Worm (Caenorhabditis elegans): ENCODE data around the gene W07G4.5.

Gene W07G4.5

DNA sequence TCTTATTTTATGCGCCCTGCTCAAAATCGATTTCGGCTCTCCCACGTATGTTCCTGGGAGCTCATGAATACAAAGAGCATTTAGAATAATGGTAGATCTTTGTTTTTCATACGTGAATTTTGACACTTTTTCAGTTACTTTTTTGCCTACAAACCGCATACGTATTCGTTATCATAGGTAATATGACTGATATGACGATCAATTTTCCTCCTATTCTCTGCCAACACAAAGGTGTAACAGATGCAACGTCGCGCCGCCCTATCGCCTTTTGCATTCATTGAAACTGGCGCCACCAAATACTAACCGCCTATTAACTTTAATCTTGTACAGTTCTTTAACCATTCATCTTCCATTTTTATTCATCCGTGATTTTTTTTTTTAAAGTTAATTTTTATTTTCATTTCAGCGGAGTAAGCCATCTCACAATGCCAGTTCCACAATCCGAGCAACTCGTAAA is at the start of gene W07G4.5:
Gene W07G4.5, plus strand, starts transcription at position 407 of the 457 bp plus-strand sequence.
- peak; percentile 32 for TF ChIP-seq attf-5 (GFP tag; optimal IDR thresholded peaks at IDR 0.05)
- no peak for TF ChIP-seq hrde-1 (tag; optimal IDR thresholded peaks at IDR 0.05; ENCODE audit: borderline replicate concordance)
- no peak for TF ChIP-seq repo-1 (tag; optimal IDR thresholded peaks at IDR 0.05)
- TF ChIP-seq ztf-18 (tag; optimal IDR thresholded peaks at IDR 0.05) = no peak
- TF ChIP-seq dox-1 (GFP tag; IDR thresholded peaks at IDR 0.05) = peak; percentile 31; the same call in 1 of the 2 replicates
- TF ChIP-seq fkh-3 (tag; optimal IDR thresholded peaks at IDR 0.05) = no peak
- no peak for TF ChIP-seq nhr-120 (GFP tag; IDR thresholded peaks at IDR 0.05)
- TF ChIP-seq pha-4 (tag; optimal IDR thresholded peaks at IDR 0.05) = no peak
- no peak for TF ChIP-seq Y95B8A.8 (GFP tag; IDR thresholded peaks at IDR 0.05)
- no peak for TF ChIP-seq madf-8 (GFP tag; conservative IDR thresholded peaks at IDR 0.05)
- no peak for TF ChIP-seq ztf-6 (GFP tag; IDR thresholded peaks at IDR 0.05)
- TF ChIP-seq ceh-58 (GFP tag; IDR thresholded peaks at IDR 0.05) = no peak
- peak; percentile 73 for TF ChIP-seq nhr-80 (tag; optimal IDR thresholded peaks at IDR 0.05)
- TF ChIP-seq C06A6.2 (GFP tag; conservative IDR thresholded peaks at IDR 0.05) = no peak
- peak; percentile 16 for TF ChIP-seq atf-7 (tag; optimal IDR thresholded peaks at IDR 0.05)
- no peak for TF ChIP-seq mes-4 (tag; optimal IDR thresholded peaks at IDR 0.05)
- 0 out of 2 replicates have a peak, but pooled peaks have one; percentile 20 for TF ChIP-seq Y53G8AR.9 (GFP tag; conservative IDR thresholded peaks at IDR 0.05)
- no peak for TF ChIP-seq nhr-179 (tag; optimal IDR thresholded peaks at IDR 0.05)
- TF ChIP-seq somi-1 (GFP tag; optimal IDR thresholded peaks at IDR 0.05) = no peak
- no peak for TF ChIP-seq athp-1 (tag; optimal IDR thresholded peaks at IDR 0.05)

DNA sequence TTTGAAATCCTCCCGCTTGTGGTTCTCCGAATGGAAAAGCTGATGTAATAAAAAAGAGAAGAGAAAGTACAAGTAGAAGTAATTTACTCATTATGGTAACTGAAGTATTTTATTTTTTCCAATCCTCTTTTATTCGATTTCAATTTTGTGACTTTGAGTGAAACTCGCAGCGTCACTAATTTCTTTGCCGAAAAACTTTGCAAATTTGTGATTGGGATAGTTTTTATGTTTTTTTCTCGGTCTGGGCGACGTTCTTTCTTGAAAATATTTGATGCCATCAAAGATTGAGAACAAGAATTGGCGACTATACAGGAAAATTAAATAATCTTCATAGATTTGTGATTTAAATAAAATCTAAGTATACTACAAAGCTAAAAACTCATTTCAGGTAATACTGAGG is 48.2 kb upstream of the W07G4.5 start, which contains the start of gene far-4:
Gene far-4, minus strand, starts transcription at position 101 of the 400 bp plus-strand sequence.
- TF ChIP-seq ceh-79 (tag; optimal IDR thresholded peaks at IDR 0.05) = no peak
- no peak for TF ChIP-seq F22D6.2 (tag; optimal IDR thresholded peaks at IDR 0.05)
- TF ChIP-seq efl-1 (GFP tag; optimal IDR thresholded peaks at IDR 0.05) = no peak
- TF ChIP-seq rcor-1 (GFP tag; IDR thresholded peaks at IDR 0.05) = no peak

DNA sequence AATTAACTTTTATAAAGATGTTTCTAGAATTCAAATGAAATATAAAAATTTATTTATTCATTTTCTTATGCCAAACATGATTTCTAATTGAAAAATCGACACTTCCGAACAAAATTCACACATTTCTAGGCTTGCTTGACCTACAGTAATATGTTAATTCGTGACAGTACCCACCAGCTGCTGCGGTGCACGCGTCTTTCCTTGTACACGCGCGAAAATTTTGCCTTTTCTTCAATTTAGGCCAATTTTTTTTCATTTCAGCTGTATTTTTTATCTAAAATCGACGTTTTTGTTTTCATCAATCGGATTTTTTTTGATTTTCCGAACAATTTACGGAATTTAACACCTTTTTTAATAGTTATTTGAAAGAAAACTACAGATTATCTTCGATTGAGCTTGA is 47.7 kb upstream of the W07G4.5 start:
- TF ChIP-seq akir-1 (GFP tag; optimal IDR thresholded peaks at IDR 0.05) (no peak), K12H6.12 (tag; optimal IDR thresholded peaks at IDR 0.05) (no peak), ceh-58 (GFP tag; IDR thresholded peaks at IDR 0.05) (no peak), lir-1 (GFP tag; conservative IDR thresholded peaks at IDR 0.05) (no peak; the same call in 1 of the 2 replicates), ceh-91 (GFP tag; IDR thresholded peaks at IDR 0.05) (peak; percentile 86), lsl-1 (GFP tag; optimal IDR thresholded peaks at IDR 0.05) (peak; percentile 99), lag-1 (GFP tag; IDR thresholded peaks at IDR 0.05) (no peak), tbp1 (GFP tag; optimal IDR thresholded peaks at IDR 0.05) (no peak), unc-130 (GFP tag; optimal IDR thresholded peaks at IDR 0.05) (peak; percentile 12), T26A5.8 (tag; optimal IDR thresholded peaks at IDR 0.05) (no peak), snpc-4 (GFP tag; optimal IDR thresholded peaks at IDR 0.05) (no peak), snpc-4 (tag; optimal IDR thresholded peaks at IDR 0.05) (peak in 1 of 4 experiments; percentile 55), tlf-1 (GFP tag; optimal IDR thresholded peaks at IDR 0.05) (peak; percentile 12), B0336.3 (GFP tag; IDR thresholded peaks at IDR 0.05) (no peak), dpl-1 (GFP tag; optimal IDR thresholded peaks at IDR 0.05) (peak; percentile 91), him-1 (tag; optimal IDR thresholded peaks at IDR 0.05) (peak; percentile 63), rcor-1 (GFP tag; IDR thresholded peaks at IDR 0.05) (peak; percentile 54; the same call in 1 of the 2 replicates), madf-6 (GFP tag; IDR thresholded peaks at IDR 0.05) (peak; percentile 97), dox-1 (GFP tag; IDR thresholded peaks at IDR 0.05) (no peak), D2030.7 (GFP tag; IDR thresholded peaks at IDR 0.05) (peak; percentile 92), hmg-1.2 (GFP tag; IDR thresholded peaks at IDR 0.05) (peak; percentile 29; the same call in 1 of the 2 replicates), egl-44 (GFP tag; IDR thresholded peaks at IDR 0.05) (no peak), snpc-1.3 (tag; optimal IDR thresholded peaks at IDR 0.05; ENCODE audit: insufficient read depth) (peak; percentile 65), F23B12.7 (tag; optimal IDR thresholded peaks at IDR 0.05; ENCODE audit: insufficient read depth) (no peak), egl-18 (GFP tag; IDR thresholded peaks at IDR 0.05) (no peak), mxl-1 (tag; optimal IDR thresholded peaks at IDR 0.05) (no peak)
